Worm (Caenorhabditis elegans) whole organism, young adult: ENCODE measurements around the gene sre-56.

ENCODE experiments used
- C06A6.2 ChIP-seq: fragments of 200-800 bp; sonication (Bioruptor generic); conservative IDR thresholded peaks from 2 replicates; pipeline ENCODE4 v1.3.6; 2022; ENCODE audit warnings: missing genetic modification characterization, missing compliant biosample characterization
- F33H1.4 ChIP-seq: fragments of 200-800 bp; sonication (Bioruptor generic); IDR thresholded peaks from 2 replicates; pipeline ENCODE4 v1.3.6; 2022; ENCODE audit warnings: missing genetic modification reagents, missing genetic modification characterization, missing compliant biosample characterization
- F37B4.10 ChIP-seq: fragments of 200-800 bp; sonication (Bioruptor generic); IDR thresholded peaks from 2 replicates; pipeline ENCODE4 v1.3.6; 2022; ENCODE audit warnings: missing genetic modification characterization, missing compliant biosample characterization
- F52B5.7 ChIP-seq: sonication (generic microtip); optimal IDR thresholded peaks from 2 replicates; lab custom pipeline; 2016; ENCODE audit warnings: mild to moderate bottlenecking, missing genetic modification characterization, missing compliant biosample characterization
- K11D2.4 ChIP-seq: fragments of 200-800 bp; sonication (Bioruptor generic); IDR thresholded peaks from 2 replicates; pipeline ENCODE4 v1.3.6; 2022; ENCODE audit warnings: missing genetic modification reagents, missing genetic modification characterization, missing compliant biosample characterization
- Y53F4B.3 ChIP-seq: fragments of 200-800 bp; sonication (Bioruptor generic); IDR thresholded peaks from 2 replicates; pipeline ENCODE4 v1.3.6; 2022; ENCODE audit warnings: missing genetic modification reagents, missing genetic modification characterization, missing compliant biosample characterization
- Y67H2A.10 ChIP-seq: fragments of 200-800 bp; sonication (Bioruptor generic); conservative IDR thresholded peaks from 2 replicates; pipeline ENCODE4 v1.3.6; 2022; ENCODE audit warnings: missing genetic modification reagents, missing genetic modification characterization, missing compliant biosample characterization
- aptf-2 ChIP-seq: fragments of 200-800 bp; sonication (Bioruptor generic); conservative IDR thresholded peaks from 2 replicates; pipeline ENCODE4 v1.3.6; 2022; ENCODE audit warnings: missing genetic modification reagents, missing genetic modification characterization, missing compliant biosample characterization
- atf-7 ChIP-seq: sonication (generic microtip); optimal IDR thresholded peaks from 2 replicates; lab custom pipeline; 2017; ENCODE audit warnings: mild to moderate bottlenecking, missing genetic modification characterization, missing compliant biosample characterization
- ccch-3 ChIP-seq: fragments of 200-800 bp; sonication (Bioruptor generic); optimal IDR thresholded peaks from 2 replicates; lab custom pipeline; 2018; ENCODE audit warnings: mild to moderate bottlenecking, missing genetic modification characterization, missing compliant biosample characterization
- cebp-1 ChIP-seq, 2 experiments: fragments of 200-800 bp in 1 of 2; sonication (Bioruptor generic) in 1 of 2; sonication (generic microtip) in 1 of 2; IDR thresholded peaks in 1 of 2; optimal IDR thresholded peaks in 1 of 2; 2 replicates each; pipeline versions ENCODE4 v1.3.6 to Lab custom; 2017 to 2022; ENCODE audit warnings: missing compliant biosample characterization in 2 of 2, missing genetic modification characterization in 2 of 2, mild to moderate bottlenecking in 1 of 2, missing genetic modification reagents in 1 of 2, moderate library complexity in 1 of 2
- ceh-79 ChIP-seq: sonication (generic microtip); optimal IDR thresholded peaks from 2 replicates; lab custom pipeline; 2017; ENCODE audit warnings: mild to moderate bottlenecking, missing genetic modification characterization, missing compliant biosample characterization
- chd-7 ChIP-seq: sonication (generic microtip); optimal IDR thresholded peaks from 2 replicates; lab custom pipeline; 2016; ENCODE audit warnings: mild to moderate bottlenecking, missing genetic modification characterization, moderate library complexity, missing compliant biosample characterization
- dox-1 ChIP-seq: fragments of 200-800 bp; sonication (Bioruptor generic); IDR thresholded peaks from 2 replicates; pipeline ENCODE4 v1.3.6; 2022; ENCODE audit warnings: missing genetic modification reagents, missing genetic modification characterization, missing compliant biosample characterization
- dpff-1 ChIP-seq: sonication (generic microtip); optimal IDR thresholded peaks from 2 replicates; lab custom pipeline; 2017; ENCODE audit warnings: mild to moderate bottlenecking, missing genetic modification characterization, missing compliant biosample characterization
- egrh-3 ChIP-seq: fragments of 200-800 bp; sonication (Bioruptor generic); IDR thresholded peaks from 2 replicates; pipeline ENCODE4 v1.3.6; 2022; ENCODE audit warnings: missing genetic modification reagents, missing genetic modification characterization, missing compliant biosample characterization
- him-1 ChIP-seq: sonication (generic microtip); optimal IDR thresholded peaks from 2 replicates; lab custom pipeline; 2016; ENCODE audit warnings: missing genotype, missing genetic modification reagents, missing genetic modification characterization, missing compliant biosample characterization
- hmg-1.2 ChIP-seq: fragments of 200-800 bp; sonication (Bioruptor generic); IDR thresholded peaks from 2 replicates; pipeline ENCODE4 v1.3.6; 2022; ENCODE audit warnings: missing genetic modification reagents, missing genetic modification characterization, missing compliant biosample characterization
- hmg-20 ChIP-seq: fragments of 200-800 bp; sonication (Bioruptor generic); IDR thresholded peaks from 2 replicates; pipeline ENCODE4 v1.3.6; 2022; ENCODE audit warnings: missing genetic modification reagents, missing genetic modification characterization, missing compliant biosample characterization
- hsf-1 ChIP-seq: fragments of 200-800 bp; sonication (Bioruptor generic); IDR thresholded peaks from 2 replicates; pipeline ENCODE4 v1.3.6; 2022; ENCODE audit warnings: missing genetic modification reagents, missing genetic modification characterization, missing compliant biosample characterization
- lag-1 ChIP-seq: fragments of 200-800 bp; sonication (Bioruptor generic); IDR thresholded peaks from 2 replicates; pipeline ENCODE4 v1.3.6; 2022; ENCODE audit warnings: missing genetic modification reagents, missing genetic modification characterization, missing compliant biosample characterization
- lin-26 ChIP-seq: fragments of 200-800 bp; sonication (Bioruptor generic); IDR thresholded peaks from 2 replicates; pipeline ENCODE4 v1.3.6; 2022; ENCODE audit warnings: missing genetic modification reagents, missing genetic modification characterization, missing compliant biosample characterization
- madf-10 ChIP-seq: sonication (generic microtip); optimal IDR thresholded peaks from 2 replicates; lab custom pipeline; 2016; ENCODE audit warnings: mild to moderate bottlenecking, missing genetic modification characterization, missing compliant biosample characterization
- mcd-1 ChIP-seq: fragments of 200-800 bp; sonication (Bioruptor generic); IDR thresholded peaks from 2 replicates; pipeline ENCODE4 v1.3.6; 2022; ENCODE audit warnings: missing genetic modification reagents, missing genetic modification characterization, missing compliant biosample characterization
- nfyb-1 ChIP-seq: fragments of 200-800 bp; sonication (Bioruptor generic); IDR thresholded peaks from 2 replicates; pipeline ENCODE4 v1.3.6; 2022; ENCODE audit warnings: missing genetic modification reagents, missing genetic modification characterization, missing compliant biosample characterization
- nhr-120 ChIP-seq: fragments of 200-800 bp; sonication (Bioruptor generic); IDR thresholded peaks from 2 replicates; pipeline ENCODE4 v1.3.6; 2022; ENCODE audit warnings: missing genetic modification characterization, missing compliant biosample characterization
- nhr-179 ChIP-seq: sonication (generic microtip); optimal IDR thresholded peaks from 2 replicates; lab custom pipeline; 2016; ENCODE audit warnings: mild to moderate bottlenecking, missing genetic modification characterization, missing compliant biosample characterization
- nhr-27 ChIP-seq: fragments of 200-800 bp; sonication (Bioruptor generic); optimal IDR thresholded peaks from 2 replicates; lab custom pipeline; 2018; ENCODE audit warnings: mild to moderate bottlenecking, missing genetic modification characterization, moderate library complexity, missing compliant biosample characterization
- pbrm-1 ChIP-seq: fragments of 200-800 bp; sonication (Bioruptor generic); IDR thresholded peaks from 2 replicates; pipeline ENCODE4 v1.3.6; 2022; ENCODE audit warnings: missing genetic modification reagents, missing genetic modification characterization, missing compliant biosample characterization
- rpc-1 ChIP-seq, 2 experiments: fragments of 150-350 bp in 1 of 2; sonication (generic microtip) in 1 of 2; optimal IDR thresholded peaks; 2 replicates each; lab custom pipeline; 2014 to 2018; ENCODE audit warnings: missing biosample characterization in 1 of 2, missing genetic modification characterization in 1 of 2, missing genetic modification reagents in 1 of 2, missing genotype in 1 of 2
- sdz-38 ChIP-seq: sonication (generic microtip); optimal IDR thresholded peaks from 2 replicates; lab custom pipeline; 2016; ENCODE audit warnings: missing genotype, missing genetic modification characterization, missing compliant biosample characterization
- tbp1 ChIP-seq: fragments of 200-800 bp; sonication (Bioruptor generic); optimal IDR thresholded peaks from 2 replicates; lab custom pipeline; 2018; ENCODE audit warnings: mild to moderate bottlenecking, missing genetic modification characterization, missing compliant biosample characterization
- tlf-1 ChIP-seq: fragments of 200-800 bp; sonication (Bioruptor generic); optimal IDR thresholded peaks from 2 replicates; lab custom pipeline; 2018; ENCODE audit warnings: mild to moderate bottlenecking, missing genetic modification characterization, missing compliant biosample characterization
- zfh-2 ChIP-seq: fragments of 200-800 bp; sonication (Bioruptor generic); conservative IDR thresholded peaks from 2 replicates; pipeline ENCODE4 v1.3.6; 2022; ENCODE audit warnings: missing genetic modification reagents, missing genetic modification characterization, missing compliant biosample characterization
- zim-3 ChIP-seq: sonication (generic microtip); optimal IDR thresholded peaks from 2 replicates; lab custom pipeline; 2017; ENCODE audit warnings: mild to moderate bottlenecking, missing genetic modification characterization, moderate library complexity, missing compliant biosample characterization

Gene sre-56

ce11 chrII:12342928-12343327 is 18.7 kb downstream of the sre-56 start (continued):
- no peak for TF ChIP-seq hmg-1.2

- TF ChIP-seq sdz-38 (tag; lab: Kevin White, UChicago) (no peak), mcd-1 (no peak), egrh-3 (GFP tag; lab: Robert Waterston, UW) (no peak), ccch-3 (no peak), Y67H2A.10 (no peak), Y53F4B.3 (GFP tag; lab: Robert Waterston, UW) (no peak), zim-3 (no peak), madf-10 (tag; lab: Kevin White, UChicago) (no peak)
Observed at ce11 chrII:12343710-12344109, 19.5 kb downstream of the sre-56 start.

ce11 chrII:12344787-12345186 is 20.5 kb downstream of the sre-56 start, which contains the start of gene C44C11.6:
Gene C44C11.6, plus strand, starts transcription at chrII:12344809.
- peak; percentile 6 for TF ChIP-seq nhr-27 (tag; lab: Kevin White, UChicago)
- peak; percentile 15; the same call in 1 of the 2 replicates for TF ChIP-seq K11D2.4 (GFP tag; lab: Robert Waterston, UW)
- peak; percentile 34 for TF ChIP-seq mcd-1
- no peak for TF ChIP-seq aptf-2 (GFP tag; lab: Robert Waterston, UW)
- TF ChIP-seq him-1, result peak; percentile 18
- peak; percentile 64 for TF ChIP-seq F52B5.7
- TF ChIP-seq F33H1.4, result 0 out of 2 replicates have a peak, but pooled peaks have one; percentile 16
- TF ChIP-seq lag-1 (GFP tag; lab: Robert Waterston, UW), result 0 out of 2 replicates have a peak, but pooled peaks have one; percentile 53
- 0 out of 2 replicates have a peak, but pooled peaks have one; percentile 24 for TF ChIP-seq hsf-1 (GFP tag; lab: Robert Waterston, UW)
- no peak for TF ChIP-seq cebp-1 (GFP tag; IDR thresholded peaks at IDR 0.05; lab: Robert Waterston, UW)
- peak; percentile 12 for TF ChIP-seq cebp-1 (tag; optimal IDR thresholded peaks at IDR 0.05; lab: Kevin White, UChicago)
- peak; percentile 83 for TF ChIP-seq zfh-2 (GFP tag; lab: Robert Waterston, UW)
- no peak for TF ChIP-seq nhr-179 (tag; lab: Kevin White, UChicago)
- peak; percentile 32 for TF ChIP-seq atf-7 (tag; lab: Kevin White, UChicago)
- TF ChIP-seq lin-26 (GFP tag; lab: Robert Waterston, UW), result 0 out of 2 replicates have a peak, but pooled peaks have one; percentile 53
- TF ChIP-seq nfyb-1 (GFP tag; lab: Robert Waterston, UW), result no peak
- 0 out of 2 replicates have a peak, but pooled peaks have one; percentile 30 for TF ChIP-seq dox-1 (GFP tag; lab: Robert Waterston, UW)
- TF ChIP-seq nhr-120, result 0 out of 2 replicates have a peak, but pooled peaks have one; percentile 24
- peak; percentile 4 for TF ChIP-seq chd-7 (tag; lab: Kevin White, UChicago)
- TF ChIP-seq ceh-79, result no peak
- TF ChIP-seq rpc-1 (optimal IDR thresholded peaks at IDR 0.05; lab: Kevin White, UChicago), result no peak
- TF ChIP-seq rpc-1 (tag; optimal IDR thresholded peaks at IDR 0.05; lab: Kevin White, UChicago), result peak; percentile 48
- peak; percentile 17 for TF ChIP-seq tbp1 (GFP tag; lab: Kevin White, UChicago)
- TF ChIP-seq tlf-1 (GFP tag; lab: Kevin White, UChicago), result no peak
- TF ChIP-seq C06A6.2 (GFP tag; lab: Robert Waterston, UW), result no peak
- TF ChIP-seq hmg-20 (GFP tag; lab: Robert Waterston, UW), result no peak
- TF ChIP-seq pbrm-1, result 0 out of 2 replicates have a peak, but pooled peaks have one; percentile 12
- TF ChIP-seq F37B4.10 (GFP tag; lab: Robert Waterston, UW), result 0 out of 2 replicates have a peak, but pooled peaks have one; percentile 33
- no peak for TF ChIP-seq dpff-1 (tag; lab: Kevin White, UChicago)
